Fruit fly (Drosophila melanogaster): ENCODE measurements around the gene Dnz1.
A peak's percentile ranks its signal among the peaks of the same experiment; 100 is the strongest.

The Dnz1 gene

DNA sequence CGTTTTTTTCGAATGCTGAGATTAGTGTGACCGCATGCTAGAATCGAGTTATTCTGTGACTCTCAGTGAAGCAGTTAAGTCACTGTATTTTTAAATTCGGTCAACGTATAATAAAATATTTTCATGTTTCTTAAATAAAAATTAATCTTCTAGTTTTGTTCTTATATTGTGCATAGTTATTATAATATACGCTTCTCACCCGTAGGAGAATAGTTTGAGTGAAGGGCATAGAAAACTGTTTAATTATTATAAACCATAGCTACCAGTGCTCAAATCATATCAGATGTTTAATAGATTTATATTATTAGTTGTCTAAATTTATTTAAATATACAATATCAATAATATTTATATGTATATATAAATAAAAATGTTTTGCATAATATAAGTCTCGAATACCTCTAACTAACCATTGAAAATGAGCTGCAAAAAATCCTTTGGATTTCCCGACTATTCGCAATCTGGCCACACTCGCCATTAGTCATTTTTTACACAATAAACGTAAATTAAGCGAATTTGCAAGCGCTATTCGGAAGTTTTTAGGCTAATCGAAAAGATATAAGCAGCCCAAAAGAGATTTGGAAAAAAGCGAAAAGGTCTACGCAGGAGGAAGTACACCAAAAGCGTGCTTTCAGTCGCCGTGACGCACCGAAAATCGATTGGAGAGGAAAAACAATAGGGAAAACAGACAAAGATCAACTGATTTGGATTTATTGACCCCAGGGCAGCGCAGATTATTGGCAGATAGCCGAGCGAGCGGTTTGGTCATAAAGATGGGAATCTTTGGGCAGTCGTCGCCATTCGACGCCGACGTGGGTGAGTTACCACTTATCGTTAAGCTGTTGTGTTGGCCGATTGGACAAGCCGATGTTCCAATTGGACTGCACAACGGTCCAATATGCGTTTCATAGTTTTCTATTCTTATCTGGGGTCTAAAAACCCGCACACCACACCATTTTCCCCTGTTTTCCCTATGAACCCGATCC is 1.9 kb upstream of the Dnz1 start, which contains the start of the genes aurB and Stam (continued):
- TF ChIP-seq CG15696 (tag; optimal IDR thresholded peaks at IDR 0.05): peak; percentile 64
- TF ChIP-seq zen2 (GFP tag; IDR thresholded peaks at IDR 0.05; ENCODE audit: partially characterized antibody): no peak
- TF ChIP-seq CG9437 (GFP tag; optimal IDR thresholded peaks at IDR 0.05): peak; percentile 50
- TF ChIP-seq eyg (GFP tag; optimal IDR thresholded peaks at IDR 0.05): no peak
- no peak for TF ChIP-seq CG10565 (GFP tag; optimal IDR thresholded peaks at IDR 0.05)
- peak; percentile 59 for TF ChIP-seq CG18599 (GFP tag; optimal IDR thresholded peaks at IDR 0.05)
- TF ChIP-seq CG4328 (GFP tag; optimal IDR thresholded peaks at IDR 0.05): peak; percentile 0
- no peak for TF ChIP-seq CG5180 (GFP tag; optimal IDR thresholded peaks at IDR 0.05)
- no peak for TF ChIP-seq eve (GFP tag; optimal IDR thresholded peaks at IDR 0.05)
- TF ChIP-seq Sry-δ (GFP tag; optimal IDR thresholded peaks at IDR 0.05): no peak
- peak; percentile 30 for TF ChIP-seq pzg (GFP tag; optimal IDR thresholded peaks at IDR 0.05)
- TF ChIP-seq CG11695 (GFP tag; IDR thresholded peaks at IDR 0.05): peak; percentile 8; the same call in 1 of the 3 replicates
- peak; percentile 67 for TF ChIP-seq unpg (GFP tag; optimal IDR thresholded peaks at IDR 0.05)
- TF ChIP-seq exex (tag; optimal IDR thresholded peaks at IDR 0.05): peak; percentile 14
- no peak for TF ChIP-seq cas (GFP tag; IDR thresholded peaks at IDR 0.05)
- TF ChIP-seq CG3065 (GFP tag; optimal IDR thresholded peaks at IDR 0.05): peak; percentile 9
- no peak for TF ChIP-seq CG10959 (GFP tag; IDR thresholded peaks at IDR 0.05)
- peak; percentile 21; the same call in 1 of the 2 replicates for TF ChIP-seq NFAT (GFP tag; IDR thresholded peaks at IDR 0.05)
- peak; percentile 97 for TF ChIP-seq CG3995 (GFP tag; optimal IDR thresholded peaks at IDR 0.05)
- TF ChIP-seq bowl (GFP tag; IDR thresholded peaks at IDR 0.05): no peak
- no peak for TF ChIP-seq Hand (GFP tag; optimal IDR thresholded peaks at IDR 0.05)
- no peak for TF ChIP-seq Mad (GFP tag; optimal IDR thresholded peaks at IDR 0.05)
- TF ChIP-seq btn (GFP tag; optimal IDR thresholded peaks at IDR 0.05): no peak
- TF ChIP-seq CG7556 (GFP tag; optimal IDR thresholded peaks at IDR 0.05): peak; percentile 15
- peak; percentile 49 for TF ChIP-seq CG10209 (GFP tag; optimal IDR thresholded peaks at IDR 0.05)
- TF ChIP-seq CG15073 (GFP tag; optimal IDR thresholded peaks at IDR 0.05): no peak
- TF ChIP-seq CG6683 (GFP tag; optimal IDR thresholded peaks at IDR 0.05): no peak
- no peak for TF ChIP-seq CHES-1-like (GFP tag; optimal IDR thresholded peaks at IDR 0.05)
- peak; percentile 95 for TF ChIP-seq Elba2 (GFP tag; optimal IDR thresholded peaks at IDR 0.05)
- TF ChIP-seq cwo (GFP tag; optimal IDR thresholded peaks at IDR 0.05): peak; percentile 32
- TF ChIP-seq Dip3 (GFP tag; optimal IDR thresholded peaks at IDR 0.05): no peak
- TF ChIP-seq CG2875 (GFP tag; optimal IDR thresholded peaks at IDR 0.05): peak; percentile 38
- peak; percentile 13 for TF ChIP-seq trh (GFP tag; optimal IDR thresholded peaks at IDR 0.05)
- TF ChIP-seq p53 (GFP tag; optimal IDR thresholded peaks at IDR 0.05): no peak
- TF ChIP-seq gfzf (GFP tag; optimal IDR thresholded peaks at IDR 0.05): peak; percentile 64
- TF ChIP-seq Dfd (GFP tag; optimal IDR thresholded peaks at IDR 0.05): no peak
- no peak for TF ChIP-seq stc (GFP tag; IDR thresholded peaks at IDR 0.05)
- TF ChIP-seq tin (GFP tag; optimal IDR thresholded peaks at IDR 0.05): peak; percentile 12
- peak; percentile 62 for TF ChIP-seq lab (GFP tag; optimal IDR thresholded peaks at IDR 0.05)
- peak; percentile 57 for TF ChIP-seq CG30403 (GFP tag; optimal IDR thresholded peaks at IDR 0.05)
- no peak for TF ChIP-seq Nf-YA (GFP tag; IDR thresholded peaks at IDR 0.05)
- no peak for TF ChIP-seq bab2 (GFP tag; optimal IDR thresholded peaks at IDR 0.05)
- no peak for TF ChIP-seq H2.0 (GFP tag; IDR thresholded peaks at IDR 0.05)
- peak; percentile 16 for TF ChIP-seq stwl (tag; optimal IDR thresholded peaks at IDR 0.05)
- TF ChIP-seq Hmx (GFP tag; optimal IDR thresholded peaks at IDR 0.05): no peak
- TF ChIP-seq ATbp (GFP tag; optimal IDR thresholded peaks at IDR 0.05): no peak
- TF ChIP-seq CG2199 (GFP tag; IDR thresholded peaks at IDR 0.05): no peak
- TF ChIP-seq Dek (tag; optimal IDR thresholded peaks at IDR 0.05): peak; percentile 57
